Worm (Caenorhabditis elegans) whole organism, L4/young adult: ENCODE results near the gene F45E6.1.

ENCODE experiments used
- W03F9.2 ChIP-seq: fragments of 150-350 bp; optimal IDR thresholded peaks from 2 replicates; lab custom pipeline; 2014; ENCODE audit warnings: missing biosample characterization, missing genetic modification characterization
- dao-5 ChIP-seq: sonication (generic microtip); optimal IDR thresholded peaks from 2 replicates; lab custom pipeline; 2016; ENCODE audit warnings: missing genotype, missing genetic modification characterization, moderate library complexity, missing compliant biosample characterization

DNA sequence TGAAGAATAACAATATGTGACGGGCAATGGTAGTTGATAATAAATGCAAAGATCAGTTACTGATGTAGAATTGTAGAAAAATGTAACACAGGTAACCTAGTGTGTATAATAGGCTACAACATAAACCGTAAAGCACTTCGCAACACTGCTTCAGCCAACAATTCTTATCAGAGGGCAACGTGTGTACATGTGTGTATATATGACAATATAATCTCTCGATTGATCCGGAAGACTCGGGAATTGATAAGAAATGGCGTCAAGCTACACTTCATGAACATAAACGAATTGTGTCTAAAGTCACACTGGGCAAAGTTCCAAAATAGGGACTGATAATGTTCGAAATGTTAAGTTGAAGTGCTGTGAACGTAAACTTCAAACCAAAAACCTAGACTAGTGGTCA is 41.2 kb upstream of the F45E6.1 start:
- TF ChIP-seq dao-5 (tag; lab: Kevin White, UChicago) (no peak), W03F9.2 (tag; lab: Kevin White, UChicago) (no peak)
